Worm (Caenorhabditis elegans) whole organism, midembryonic: ENCODE data around the gene Y75B8A.7.

Experiments used
- T22C8.4 ChIP-seq: fragments of 200-800 bp; sonication (Bioruptor generic); IDR thresholded peaks from 2 replicates; pipeline ENCODE4 v1.3.6; 2022; ENCODE audit warnings: missing genetic modification characterization, missing compliant biosample characterization
- cog-1 ChIP-seq: sonication (generic microtip); optimal IDR thresholded peaks from 2 replicates; lab custom pipeline; 2016; ENCODE audit warnings: missing genetic modification characterization, missing compliant biosample characterization
- flt-1 ChIP-seq: fragments of 200-800 bp; sonication (Bioruptor generic); IDR thresholded peaks from 2 replicates; pipeline ENCODE4 v1.3.6; 2022; ENCODE audit warnings: missing genetic modification characterization, missing compliant biosample characterization
- klf-2 ChIP-seq: fragments of 200-800 bp; sonication (Bioruptor generic); conservative IDR thresholded peaks from 2 replicates; pipeline ENCODE4 v1.3.6; 2022; ENCODE audit warnings: missing genetic modification reagents, missing genetic modification characterization, missing compliant biosample characterization
- med-1 ChIP-seq: sonication (generic microtip); optimal IDR thresholded peaks from 2 replicates; lab custom pipeline; 2017; ENCODE audit warnings: missing genetic modification characterization, mild to moderate bottlenecking, missing compliant biosample characterization, antibody characterized with exemption, missing genetic modification reagents; ENCODE audit not compliant: insufficient read depth
- ref-1 ChIP-seq: fragments of 200-800 bp; sonication (Bioruptor generic); conservative IDR thresholded peaks from 2 replicates; pipeline ENCODE4 v1.3.6; 2022; ENCODE audit warnings: missing genetic modification reagents, missing genetic modification characterization, missing compliant biosample characterization
- tab-1 ChIP-seq: fragments of 200-800 bp; sonication (Bioruptor generic); IDR thresholded peaks from 2 replicates; pipeline ENCODE4 v1.3.6; 2022; ENCODE audit warnings: missing genetic modification characterization, missing compliant biosample characterization
- ztf-23 ChIP-seq: fragments of 200-800 bp; sonication (Bioruptor generic); IDR thresholded peaks from 2 replicates; pipeline ENCODE4 v1.3.6; 2022; ENCODE audit warnings: missing genetic modification reagents, missing genetic modification characterization, missing compliant biosample characterization
- ztf-29 ChIP-seq: fragments of 200-800 bp; sonication (Bioruptor generic); IDR thresholded peaks from 2 replicates; pipeline ENCODE4 v1.3.6; 2022; ENCODE audit warnings: missing genetic modification reagents, missing genetic modification characterization, missing compliant biosample characterization

The Y75B8A.7 gene

DNA sequence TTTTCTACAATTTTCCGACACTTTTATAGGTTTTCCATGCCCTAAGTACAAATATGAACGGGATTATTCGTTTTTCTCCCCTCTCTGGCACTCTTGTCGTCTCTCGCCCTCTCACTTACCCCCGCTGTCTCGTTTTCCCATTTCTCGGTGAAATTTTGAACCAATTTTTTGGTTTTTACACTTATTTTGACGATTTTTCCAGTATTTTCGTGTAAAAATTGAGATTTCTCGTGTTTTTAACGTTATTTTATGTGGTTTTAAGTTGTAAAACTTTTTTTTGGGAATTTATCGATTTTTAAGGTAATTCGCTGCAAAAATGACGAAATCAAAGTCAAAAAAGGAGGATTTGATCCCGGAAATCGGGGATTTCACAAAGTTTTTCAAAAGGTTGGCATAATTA, at the start of gene Y75B8A.7:
Gene Y75B8A.7 (plus strand): TSS at position 301 of the 400 bp plus-strand sequence.
- TF ChIP-seq cog-1 (tag; lab: Kevin White, UChicago) (no peak), T22C8.4 (0 out of 2 replicates have a peak, but pooled peaks have one; percentile 29)

DNA sequence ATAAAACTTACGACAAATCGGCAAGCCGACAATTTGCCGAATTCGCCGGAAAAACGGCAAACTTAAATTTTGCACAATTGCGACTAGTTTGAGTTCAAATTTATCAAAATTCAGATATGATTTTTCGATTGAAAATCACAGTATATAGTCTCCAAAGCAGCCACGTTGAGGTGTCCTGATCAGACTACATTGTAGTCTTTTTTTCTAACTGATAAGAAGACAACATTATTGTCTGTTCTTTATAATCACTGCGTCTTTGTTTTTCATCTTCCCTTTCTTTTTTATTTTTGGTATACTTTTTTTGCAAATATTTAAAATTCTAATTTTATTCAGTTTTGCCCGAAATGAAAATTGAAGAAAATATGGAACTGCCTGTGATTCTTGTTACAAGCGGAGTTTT, 45.3 kb upstream of the Y75B8A.7 start, which contains the start of the genes cest-12 and lonp-2:
Gene cest-12 (minus strand): TSS at position 101 of the 400 bp plus-strand sequence.
Gene lonp-2 (plus strand): TSS at position 334 of the 400 bp plus-strand sequence.
- TF ChIP-seq flt-1 (GFP tag; lab: Robert Waterston, UW) (no peak), tab-1 (GFP tag; lab: Robert Waterston, UW) (no peak), ztf-29 (GFP tag; lab: Robert Waterston, UW) (no peak), ztf-23 (GFP tag; lab: Robert Waterston, UW) (no peak), klf-2 (GFP tag; lab: Robert Waterston, UW) (no peak), cog-1 (tag; lab: Kevin White, UChicago) (no peak)

DNA sequence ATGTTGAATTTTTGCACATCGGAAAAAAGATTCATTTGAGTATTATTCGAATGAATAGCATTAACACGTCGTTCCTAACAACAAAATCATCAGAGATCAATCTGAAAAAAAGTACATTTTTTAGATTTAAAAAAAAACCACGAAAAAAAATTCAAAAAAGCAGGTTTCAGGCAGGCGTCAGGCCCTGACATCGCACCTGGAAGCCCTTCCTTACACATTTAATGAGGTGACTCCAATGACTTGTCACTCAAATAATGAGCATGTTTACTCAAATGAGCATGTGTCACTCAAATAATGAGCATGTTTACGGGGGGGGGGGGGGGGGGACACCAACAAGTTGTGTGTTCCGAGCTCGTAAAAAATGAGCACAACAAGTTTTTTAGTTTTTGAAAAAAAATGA, 34.3 kb upstream of the Y75B8A.7 start, which contains the start of gene lron-12:
Gene lron-12 (minus strand): TSS at position 101 of the 400 bp plus-strand sequence.
- TF ChIP-seq ref-1 (GFP tag; lab: Robert Waterston, UW) (no peak), cog-1 (tag; lab: Kevin White, UChicago) (no peak), flt-1 (GFP tag; lab: Robert Waterston, UW) (no peak), ztf-29 (GFP tag; lab: Robert Waterston, UW) (no peak), ztf-23 (GFP tag; lab: Robert Waterston, UW) (no peak), klf-2 (GFP tag; lab: Robert Waterston, UW) (no peak)

DNA sequence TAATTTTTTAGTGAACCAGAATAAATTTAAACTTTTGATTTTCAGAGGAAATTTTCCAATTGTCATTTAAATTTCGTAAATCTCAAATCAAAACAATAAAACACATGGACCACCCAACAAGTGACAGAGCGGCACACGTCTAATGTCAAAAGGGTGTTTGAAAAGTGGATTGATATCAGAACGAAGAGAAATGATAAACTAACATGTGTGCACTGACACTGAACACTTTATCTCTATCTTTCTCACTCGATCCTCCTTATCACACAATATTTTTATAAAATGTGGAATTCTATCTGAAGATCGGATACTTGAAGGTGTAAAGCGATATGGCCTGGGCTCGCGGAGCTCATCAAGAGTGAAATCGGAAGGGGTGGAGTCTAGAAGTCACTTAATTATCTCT, 33.1 kb upstream of the Y75B8A.7 start:
- TF ChIP-seq med-1 (GFP tag; lab: Kevin White, UChicago) = no peak
- TF ChIP-seq ref-1 (GFP tag; lab: Robert Waterston, UW) = no peak
- TF ChIP-seq T22C8.4 = no peak
- no peak for TF ChIP-seq cog-1 (tag; lab: Kevin White, UChicago)
- no peak for TF ChIP-seq klf-2 (GFP tag; lab: Robert Waterston, UW)
- no peak for TF ChIP-seq flt-1 (GFP tag; lab: Robert Waterston, UW)
- no peak for TF ChIP-seq tab-1 (GFP tag; lab: Robert Waterston, UW)
- TF ChIP-seq ztf-29 (GFP tag; lab: Robert Waterston, UW) = no peak
- no peak for TF ChIP-seq ztf-23 (GFP tag; lab: Robert Waterston, UW)

DNA sequence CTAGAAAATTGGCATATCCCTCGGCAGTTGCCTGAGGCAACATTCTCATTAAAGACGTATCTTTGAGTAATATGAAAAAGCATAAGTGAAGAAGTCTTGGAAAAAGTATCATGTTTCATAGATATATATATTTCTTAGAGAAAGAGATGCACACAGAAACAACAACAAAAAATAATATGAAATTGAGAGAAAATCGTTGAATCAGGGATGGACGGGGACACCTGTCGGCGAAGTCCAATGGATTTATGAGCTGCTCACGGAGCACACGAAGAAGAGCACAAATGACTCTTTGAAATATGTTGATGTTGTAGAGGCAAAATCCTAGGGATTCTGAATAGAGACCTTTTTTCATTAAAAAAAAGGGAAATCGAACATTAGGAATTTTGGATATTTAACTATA, 31.5 kb upstream of the Y75B8A.7 start:
- TF ChIP-seq T22C8.4 (no peak), ztf-29 (GFP tag; lab: Robert Waterston, UW) (no peak), ztf-23 (GFP tag; lab: Robert Waterston, UW) (no peak), flt-1 (GFP tag; lab: Robert Waterston, UW) (no peak), med-1 (GFP tag; lab: Kevin White, UChicago) (no peak), tab-1 (GFP tag; lab: Robert Waterston, UW) (no peak), klf-2 (GFP tag; lab: Robert Waterston, UW) (no peak), cog-1 (tag; lab: Kevin White, UChicago) (peak; percentile 3), ref-1 (GFP tag; lab: Robert Waterston, UW) (no peak)

DNA sequence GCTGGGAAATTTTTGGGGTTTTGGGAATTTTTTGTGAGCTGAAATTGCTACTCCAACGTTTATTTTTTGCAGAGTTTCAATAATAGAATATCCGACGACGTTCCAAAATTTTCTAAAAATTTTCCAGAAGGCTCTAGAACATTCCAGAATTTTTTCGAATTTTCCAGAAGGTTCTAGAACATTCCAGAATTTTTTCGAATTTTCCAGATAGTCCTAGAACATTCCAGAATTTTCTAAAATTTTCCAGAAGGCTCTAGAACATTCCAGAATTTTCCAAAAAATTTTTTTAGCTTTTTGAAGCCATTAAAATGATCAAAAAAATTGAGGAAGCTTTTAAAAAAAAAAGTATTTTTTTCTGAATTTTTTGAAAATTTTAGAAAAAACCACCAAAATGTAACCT, 29.3 kb upstream of the Y75B8A.7 start:
- TF ChIP-seq T22C8.4 (no peak), tab-1 (GFP tag; lab: Robert Waterston, UW) (no peak), ztf-29 (GFP tag; lab: Robert Waterston, UW) (no peak), ref-1 (GFP tag; lab: Robert Waterston, UW) (no peak), cog-1 (tag; lab: Kevin White, UChicago) (no peak), ztf-23 (GFP tag; lab: Robert Waterston, UW) (no peak), med-1 (GFP tag; lab: Kevin White, UChicago) (no peak), flt-1 (GFP tag; lab: Robert Waterston, UW) (no peak), klf-2 (GFP tag; lab: Robert Waterston, UW) (no peak)

DNA sequence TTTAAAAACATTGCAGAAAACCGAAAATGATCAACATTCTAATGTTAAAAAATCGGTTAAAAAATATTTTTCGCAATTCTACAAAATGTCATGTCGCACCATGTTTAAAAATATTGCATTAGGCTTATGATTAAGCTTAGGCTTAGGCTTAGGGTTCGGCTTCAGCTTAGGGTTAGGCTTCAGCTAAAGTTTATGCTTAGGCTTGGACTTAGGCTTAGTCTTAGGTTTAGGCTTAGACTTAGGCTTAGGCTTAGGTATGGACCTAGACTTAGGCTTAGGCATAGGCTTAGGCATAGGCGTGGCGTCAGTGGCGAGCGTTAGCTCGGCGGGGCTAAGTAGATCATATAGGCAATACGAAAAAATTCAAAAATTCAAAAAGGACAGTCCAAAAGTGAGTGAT, 28.3 kb upstream of the Y75B8A.7 start:
- TF ChIP-seq flt-1 (GFP tag; lab: Robert Waterston, UW) = 0 out of 2 replicates have a peak, but pooled peaks have one; percentile 43
- TF ChIP-seq tab-1 (GFP tag; lab: Robert Waterston, UW) = no peak
- TF ChIP-seq ztf-29 (GFP tag; lab: Robert Waterston, UW) = peak; percentile 59; the same call in 1 of the 2 replicates

DNA sequence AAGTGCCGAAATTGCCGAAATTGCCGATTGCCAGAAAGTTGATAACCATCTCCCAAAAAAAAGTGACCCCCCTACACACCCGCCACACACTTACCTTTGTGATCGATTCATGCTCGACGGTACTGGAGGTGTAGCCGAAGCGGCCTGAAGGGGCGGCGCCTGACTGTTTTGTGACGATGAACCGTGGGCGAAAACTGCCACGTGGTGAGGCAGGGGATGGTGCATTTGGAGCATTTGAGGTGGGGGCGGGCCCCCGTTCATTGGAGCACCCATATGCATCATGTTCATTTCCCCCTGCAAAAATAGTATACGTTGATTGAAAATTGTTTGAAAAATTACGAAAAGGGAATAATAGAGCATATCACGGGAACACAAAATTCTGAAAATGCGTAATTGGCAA, 22.6 kb upstream of the Y75B8A.7 start, which contains the start of gene Y75B8A.6:
Gene Y75B8A.6 (minus strand): TSS at position 292 of the 400 bp plus-strand sequence.
- TF ChIP-seq klf-2 (GFP tag; lab: Robert Waterston, UW) (no peak), ref-1 (GFP tag; lab: Robert Waterston, UW) (no peak), flt-1 (GFP tag; lab: Robert Waterston, UW) (peak; percentile 63; the same call in 1 of the 2 replicates)

DNA sequence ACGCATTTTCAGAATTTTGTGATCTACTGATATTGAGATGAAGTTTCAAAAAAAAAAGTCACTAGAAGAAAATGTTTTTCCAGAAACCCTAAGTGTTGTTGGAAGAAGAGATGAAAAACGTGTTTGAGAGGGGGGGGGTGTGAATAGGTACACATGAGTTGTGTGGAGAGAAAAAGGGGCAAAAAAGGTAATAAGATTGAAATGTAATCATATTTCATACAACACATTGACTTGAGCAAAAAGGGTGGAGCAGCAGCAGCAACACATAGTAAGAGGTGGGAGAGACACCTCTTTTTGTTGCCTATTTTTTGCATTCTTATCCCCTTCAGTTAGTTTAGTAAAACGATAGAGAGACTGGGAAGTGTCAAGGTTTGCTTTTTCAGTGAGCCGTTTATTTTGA, 21.9 kb upstream of the Y75B8A.7 start:
- no peak for TF ChIP-seq ztf-23 (GFP tag; lab: Robert Waterston, UW)
- no peak for TF ChIP-seq ztf-29 (GFP tag; lab: Robert Waterston, UW)
- no peak for TF ChIP-seq tab-1 (GFP tag; lab: Robert Waterston, UW)

DNA sequence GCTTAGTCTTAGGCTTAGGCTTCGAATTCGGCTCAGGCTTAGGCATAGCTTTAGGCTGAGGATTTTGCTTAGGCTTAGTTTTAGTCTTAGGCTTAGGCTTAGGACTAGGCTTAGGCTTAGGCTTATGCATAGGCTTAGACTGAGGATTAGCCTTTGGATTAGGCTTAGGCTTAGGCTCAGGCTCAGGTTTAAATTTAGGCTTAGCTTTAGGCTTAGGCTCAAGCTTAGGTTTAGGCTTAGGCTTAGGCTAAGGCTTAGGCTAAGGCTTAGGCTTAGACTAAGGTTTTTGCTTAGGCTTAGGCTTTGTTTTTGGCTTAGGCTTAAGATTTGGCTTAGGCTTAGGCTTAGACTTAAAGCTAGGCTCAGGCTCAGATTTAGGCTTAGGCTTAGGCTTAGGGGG, 20.9 kb upstream of the Y75B8A.7 start:
- TF ChIP-seq tab-1 (GFP tag; lab: Robert Waterston, UW) (no peak), ztf-29 (GFP tag; lab: Robert Waterston, UW) (peak; percentile 65; the same call in 1 of the 2 replicates), cog-1 (tag; lab: Kevin White, UChicago) (no peak), ztf-23 (GFP tag; lab: Robert Waterston, UW) (0 out of 2 replicates have a peak, but pooled peaks have one; percentile 11), klf-2 (GFP tag; lab: Robert Waterston, UW) (no peak), ref-1 (GFP tag; lab: Robert Waterston, UW) (no peak), flt-1 (GFP tag; lab: Robert Waterston, UW) (0 out of 2 replicates have a peak, but pooled peaks have one; percentile 9), med-1 (GFP tag; lab: Kevin White, UChicago) (no peak)
